Fruit fly (Drosophila melanogaster) whole organism: ENCODE results near the gene drpr.

Source experiments
- CG8478 ChIP-seq: fragments of >200 bp; optimal IDR thresholded peaks from 2 replicates; lab custom pipeline; 2018; ENCODE audit warnings: inconsistent platforms
- Dll ChIP-seq: fragments of >200 bp; optimal IDR thresholded peaks from 2 replicates; lab custom pipeline; 2017
- EcR ChIP-seq, 2 experiments: fragments of >200 bp; optimal IDR thresholded peaks; 2 replicates each; lab custom pipeline; 2017; ENCODE audit warnings: missing biosample characterization in 2 of 2, missing genetic modification characterization in 2 of 2, missing genetic modification reagents in 2 of 2
- pan ChIP-seq: fragments of >200 bp; optimal IDR thresholded peaks from 2 replicates; lab custom pipeline; 2017
- psq ChIP-seq: fragments of >200 bp; optimal IDR thresholded peaks from 2 replicates; lab custom pipeline; 2017
- usp ChIP-seq: fragments of >200 bp; optimal IDR thresholded peaks from 2 replicates; lab custom pipeline; 2017; ENCODE audit warnings: missing biosample characterization, missing genetic modification characterization, mixed read lengths

drpr gene

dm6 chr3L:1668504-1668903 lies 62.4 kb downstream of the drpr start, which contains the start of gene RpL23A:
RpL23A (minus strand) TSS chr3L:1668654.
- TF ChIP-seq Dll (no peak), usp (GFP tag; lab: Kevin White, UChicago) (no peak), CG8478 (no peak), psq (lab: Kevin White, UChicago) (no peak), EcR (GFP tag; optimal IDR thresholded peaks at IDR 0.05; lab: Kevin White, UChicago) (no peak), pan (lab: Kevin White, UChicago) (no peak)

- no peak for TF ChIP-seq psq (lab: Kevin White, UChicago)
- TF ChIP-seq CG8478 = no peak
- no peak for TF ChIP-seq pan (lab: Kevin White, UChicago)
- no peak for TF ChIP-seq EcR (GFP tag; optimal IDR thresholded peaks at IDR 0.05; lab: Kevin White, UChicago)
- TF ChIP-seq Dll = no peak
- no peak for TF ChIP-seq usp (GFP tag; lab: Kevin White, UChicago)
Observed at dm6 chr3L:1667423-1667822, 63.5 kb downstream of the drpr start.
